Worm (Caenorhabditis elegans): ENCODE results near the gene F56D5.6.

Gene F56D5.6

DNA sequence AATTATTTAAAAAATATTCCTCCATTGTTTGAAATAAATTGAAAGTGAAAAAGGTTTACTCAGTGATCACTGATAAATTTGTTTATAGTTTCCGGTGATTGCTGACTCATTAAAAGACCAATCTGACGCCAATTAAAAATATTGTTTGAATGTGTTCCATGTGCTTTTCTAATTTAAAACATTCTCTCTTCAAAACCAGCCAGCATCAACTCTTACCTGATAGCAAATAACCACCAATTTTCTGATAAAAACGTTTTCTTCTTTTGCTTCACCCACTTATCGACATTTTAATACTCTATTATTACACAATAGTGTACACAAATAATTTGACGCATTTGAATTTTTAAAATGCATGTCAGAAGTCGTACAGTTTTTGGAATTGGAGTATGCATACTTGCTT lies at the start of gene F56D5.6:
Gene F56D5.6, plus strand, starts transcription at position 208 of the 400 bp plus-strand sequence.
- TF ChIP-seq flt-1 (GFP tag; IDR thresholded peaks at IDR 0.05), result no peak
- no peak for TF ChIP-seq ref-1 (GFP tag; conservative IDR thresholded peaks at IDR 0.05)
- no peak for TF ChIP-seq T22C8.4 (GFP tag; IDR thresholded peaks at IDR 0.05)
- TF ChIP-seq ztf-29 (GFP tag; IDR thresholded peaks at IDR 0.05), result no peak
- no peak for TF ChIP-seq tab-1 (GFP tag; IDR thresholded peaks at IDR 0.05)
- TF ChIP-seq klf-2 (GFP tag; conservative IDR thresholded peaks at IDR 0.05), result no peak
- TF ChIP-seq med-1 (GFP tag; optimal IDR thresholded peaks at IDR 0.05; ENCODE audit: insufficient read depth), result no peak
- TF ChIP-seq ztf-23 (GFP tag; IDR thresholded peaks at IDR 0.05), result no peak
- TF ChIP-seq cog-1 (tag; optimal IDR thresholded peaks at IDR 0.05), result no peak

- TF ChIP-seq flt-1 (GFP tag; IDR thresholded peaks at IDR 0.05) (no peak), tab-1 (GFP tag; IDR thresholded peaks at IDR 0.05) (no peak), ref-1 (GFP tag; conservative IDR thresholded peaks at IDR 0.05) (no peak), T22C8.4 (GFP tag; IDR thresholded peaks at IDR 0.05) (no peak), klf-2 (GFP tag; conservative IDR thresholded peaks at IDR 0.05) (no peak), med-1 (GFP tag; optimal IDR thresholded peaks at IDR 0.05; ENCODE audit: insufficient read depth) (no peak), cog-1 (tag; optimal IDR thresholded peaks at IDR 0.05) (no peak), ztf-29 (GFP tag; IDR thresholded peaks at IDR 0.05) (no peak), ztf-23 (GFP tag; IDR thresholded peaks at IDR 0.05) (no peak)
Observed at ce11 chrIV:9353728-9354127, 48.0 kb upstream of the F56D5.6 start.

DNA sequence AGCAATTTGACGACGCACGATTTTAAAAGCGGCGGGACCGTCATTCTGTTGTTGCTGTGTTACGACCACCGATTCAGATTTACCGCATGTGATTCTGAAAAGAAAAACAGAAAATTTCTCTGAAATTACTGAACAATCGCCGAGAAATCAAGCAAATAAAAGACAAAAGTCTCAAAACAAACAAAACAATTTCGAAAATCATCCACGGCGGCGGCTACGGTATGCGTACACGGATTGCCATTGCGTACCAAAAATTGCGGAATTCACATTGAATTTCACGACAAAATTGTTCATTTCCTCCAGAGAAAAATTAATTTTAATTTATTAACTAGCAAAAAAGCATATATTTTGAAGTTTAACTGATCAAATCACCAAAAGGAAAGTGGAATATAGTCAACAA lies 35.3 kb upstream of the F56D5.6 start, which contains the start of gene pezo-1:
Gene pezo-1, minus strand, starts transcription at position 101 of the 400 bp plus-strand sequence.
- TF ChIP-seq med-1 (GFP tag; optimal IDR thresholded peaks at IDR 0.05; ENCODE audit: insufficient read depth) (no peak), cog-1 (tag; optimal IDR thresholded peaks at IDR 0.05) (no peak), tab-1 (GFP tag; IDR thresholded peaks at IDR 0.05) (no peak), klf-2 (GFP tag; conservative IDR thresholded peaks at IDR 0.05) (no peak)

DNA sequence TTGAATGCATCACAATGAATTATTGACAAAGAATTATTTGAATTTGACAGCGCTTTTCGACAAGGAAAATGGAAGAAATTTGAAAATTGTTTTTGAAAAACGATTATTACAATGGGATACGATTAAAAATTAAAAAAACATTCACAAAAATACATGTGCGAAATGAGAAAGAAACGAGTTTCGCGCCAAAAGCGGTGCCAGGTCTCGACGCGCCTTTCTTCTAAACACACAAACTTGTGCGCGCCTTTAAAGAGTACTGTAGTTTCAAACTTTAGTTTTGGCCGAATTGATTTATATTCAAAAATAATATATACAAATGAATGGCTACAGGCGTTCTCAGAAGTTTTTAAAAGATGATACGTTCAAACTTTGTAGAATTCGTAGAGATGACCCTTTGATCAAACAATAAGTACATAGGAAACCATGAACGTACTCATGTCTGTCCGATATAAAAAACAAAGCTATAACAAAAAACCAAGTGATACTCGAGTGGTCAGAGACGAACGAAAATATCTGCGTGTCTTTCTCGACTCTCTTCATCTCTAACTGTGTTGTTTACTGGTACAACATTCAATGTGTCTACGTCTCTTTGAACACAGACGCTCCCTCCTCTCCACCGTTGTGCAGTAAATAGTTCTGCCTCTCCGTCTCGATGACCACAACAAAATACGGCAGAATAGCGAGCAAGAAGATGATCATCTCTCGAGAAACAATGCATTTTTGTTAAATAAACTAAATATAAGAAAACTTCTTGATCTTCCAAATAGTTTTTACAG lies 33.7 kb upstream of the F56D5.6 start:
- TF ChIP-seq tab-1 (GFP tag; IDR thresholded peaks at IDR 0.05) (no peak), T22C8.4 (GFP tag; IDR thresholded peaks at IDR 0.05) (no peak), klf-2 (GFP tag; conservative IDR thresholded peaks at IDR 0.05) (no peak), cog-1 (tag; optimal IDR thresholded peaks at IDR 0.05) (no peak), ztf-29 (GFP tag; IDR thresholded peaks at IDR 0.05) (no peak), ztf-23 (GFP tag; IDR thresholded peaks at IDR 0.05) (no peak), ref-1 (GFP tag; conservative IDR thresholded peaks at IDR 0.05) (no peak), flt-1 (GFP tag; IDR thresholded peaks at IDR 0.05) (no peak), med-1 (GFP tag; optimal IDR thresholded peaks at IDR 0.05; ENCODE audit: insufficient read depth) (no peak)

- TF ChIP-seq ztf-23 (GFP tag; IDR thresholded peaks at IDR 0.05) (no peak), ref-1 (GFP tag; conservative IDR thresholded peaks at IDR 0.05) (no peak), tab-1 (GFP tag; IDR thresholded peaks at IDR 0.05) (no peak), med-1 (GFP tag; optimal IDR thresholded peaks at IDR 0.05; ENCODE audit: insufficient read depth) (no peak), klf-2 (GFP tag; conservative IDR thresholded peaks at IDR 0.05) (no peak), T22C8.4 (GFP tag; IDR thresholded peaks at IDR 0.05) (no peak), flt-1 (GFP tag; IDR thresholded peaks at IDR 0.05) (no peak), cog-1 (tag; optimal IDR thresholded peaks at IDR 0.05) (no peak), ztf-29 (GFP tag; IDR thresholded peaks at IDR 0.05) (no peak)
Observed at ce11 chrIV:9371126-9371525, 30.6 kb upstream of the F56D5.6 start, which contains the start of gene fbxc-58. Gene fbxc-58 (plus strand): TSS chrIV:9371508.

DNA sequence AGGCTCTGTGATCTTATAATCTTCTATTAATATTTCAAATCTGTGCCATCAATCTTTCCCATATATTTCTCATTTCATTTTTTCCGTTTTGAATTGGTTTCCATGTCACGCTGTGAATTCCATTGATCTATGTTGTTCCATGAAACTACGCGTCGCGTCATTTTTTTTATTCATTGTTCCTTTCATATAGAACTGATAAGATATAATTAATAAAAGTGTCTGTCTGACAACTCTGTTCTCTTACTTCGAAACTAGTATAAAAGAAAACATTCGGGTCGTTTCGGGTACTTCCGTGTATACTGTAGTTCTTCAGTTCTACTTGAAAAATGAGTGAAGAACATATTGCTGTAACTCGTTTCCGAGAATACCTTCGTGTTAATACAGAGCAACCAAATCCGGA lies 27.2 kb upstream of the F56D5.6 start, which contains the start of gene C10C5.3:
Gene C10C5.3, plus strand, starts transcription at position 301 of the 400 bp plus-strand sequence.
- TF ChIP-seq med-1 (GFP tag; optimal IDR thresholded peaks at IDR 0.05; ENCODE audit: insufficient read depth) (no peak), T22C8.4 (GFP tag; IDR thresholded peaks at IDR 0.05) (no peak), ztf-29 (GFP tag; IDR thresholded peaks at IDR 0.05) (no peak), tab-1 (GFP tag; IDR thresholded peaks at IDR 0.05) (no peak), klf-2 (GFP tag; conservative IDR thresholded peaks at IDR 0.05) (no peak), flt-1 (GFP tag; IDR thresholded peaks at IDR 0.05) (no peak), ztf-23 (GFP tag; IDR thresholded peaks at IDR 0.05) (no peak), ref-1 (GFP tag; conservative IDR thresholded peaks at IDR 0.05) (no peak), cog-1 (tag; optimal IDR thresholded peaks at IDR 0.05) (no peak)

DNA sequence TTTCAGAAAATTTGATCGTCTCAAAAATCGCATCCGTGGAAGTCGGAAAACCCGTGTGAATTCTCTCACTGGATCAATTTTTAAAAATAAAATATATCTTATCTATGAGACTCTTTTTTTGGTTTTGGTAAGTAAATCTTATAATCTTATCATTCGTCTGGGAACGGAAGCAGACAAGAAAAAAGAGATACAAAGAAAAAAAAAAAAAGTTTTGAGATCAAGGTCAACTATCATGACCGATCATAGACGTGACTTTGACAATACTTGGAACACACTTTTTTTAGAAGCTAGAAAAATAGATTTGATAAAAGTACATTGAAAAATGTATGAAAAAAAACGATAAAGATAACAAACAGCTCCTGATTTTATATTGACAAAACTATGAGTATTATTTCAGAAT lies 25.2 kb upstream of the F56D5.6 start:
- no peak for TF ChIP-seq cog-1 (tag; optimal IDR thresholded peaks at IDR 0.05)
- TF ChIP-seq ztf-23 (GFP tag; IDR thresholded peaks at IDR 0.05), result no peak
- TF ChIP-seq T22C8.4 (GFP tag; IDR thresholded peaks at IDR 0.05), result no peak
- no peak for TF ChIP-seq tab-1 (GFP tag; IDR thresholded peaks at IDR 0.05)
- no peak for TF ChIP-seq ref-1 (GFP tag; conservative IDR thresholded peaks at IDR 0.05)
- no peak for TF ChIP-seq med-1 (GFP tag; optimal IDR thresholded peaks at IDR 0.05; ENCODE audit: insufficient read depth)
- TF ChIP-seq klf-2 (GFP tag; conservative IDR thresholded peaks at IDR 0.05), result no peak
- no peak for TF ChIP-seq flt-1 (GFP tag; IDR thresholded peaks at IDR 0.05)
- no peak for TF ChIP-seq ztf-29 (GFP tag; IDR thresholded peaks at IDR 0.05)

DNA sequence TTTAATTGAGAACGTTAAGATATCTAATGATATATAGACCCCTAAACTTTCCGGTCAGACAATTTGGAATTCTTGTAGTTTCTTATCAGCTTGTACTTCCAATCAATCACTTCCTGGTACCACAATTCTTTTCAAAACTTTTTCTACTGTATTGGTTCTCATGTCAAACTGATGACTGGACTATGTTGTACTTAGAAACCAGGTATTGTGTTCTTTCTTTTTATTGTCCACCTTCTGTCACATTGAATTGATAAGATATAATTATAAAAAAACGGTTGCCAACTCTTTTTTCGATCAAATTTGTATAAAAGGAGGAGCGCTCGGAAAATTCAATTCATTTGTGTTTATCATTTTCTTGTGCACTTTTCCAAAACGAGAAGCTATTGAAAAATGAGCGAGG lies 23.4 kb upstream of the F56D5.6 start, which contains the start of gene C10C5.4:
Gene C10C5.4, plus strand, starts transcription at position 281 of the 400 bp plus-strand sequence.
- TF ChIP-seq ztf-29 (GFP tag; IDR thresholded peaks at IDR 0.05) (no peak), tab-1 (GFP tag; IDR thresholded peaks at IDR 0.05) (no peak), cog-1 (tag; optimal IDR thresholded peaks at IDR 0.05) (no peak), flt-1 (GFP tag; IDR thresholded peaks at IDR 0.05) (no peak), klf-2 (GFP tag; conservative IDR thresholded peaks at IDR 0.05) (no peak), T22C8.4 (GFP tag; IDR thresholded peaks at IDR 0.05) (no peak)

- TF ChIP-seq ztf-23 (GFP tag; IDR thresholded peaks at IDR 0.05) (no peak), klf-2 (GFP tag; conservative IDR thresholded peaks at IDR 0.05) (no peak), flt-1 (GFP tag; IDR thresholded peaks at IDR 0.05) (no peak), med-1 (GFP tag; optimal IDR thresholded peaks at IDR 0.05; ENCODE audit: insufficient read depth) (no peak), T22C8.4 (GFP tag; IDR thresholded peaks at IDR 0.05) (no peak), ztf-29 (GFP tag; IDR thresholded peaks at IDR 0.05) (no peak), tab-1 (GFP tag; IDR thresholded peaks at IDR 0.05) (no peak), cog-1 (tag; optimal IDR thresholded peaks at IDR 0.05) (no peak)
Observed at ce11 chrIV:9381136-9381535, 20.6 kb upstream of the F56D5.6 start, which contains the start of gene C10C5.5. Gene C10C5.5 (plus strand): TSS chrIV:9381436.

All from whole organism, midembryonic.